Worm (Caenorhabditis elegans) whole organism, L4 larva: ENCODE measurements around the gene ZK6.6.

Experiments used
- D1046.2 ChIP-seq: fragments of 200-800 bp; sonication (Bioruptor generic); IDR thresholded peaks from 2 replicates; pipeline ENCODE4 v1.3.6; 2022; ENCODE audit warnings: missing genetic modification characterization, missing compliant biosample characterization
- F10B5.3 ChIP-seq: sonication (generic microtip); optimal IDR thresholded peaks from 2 replicates; lab custom pipeline; 2016; ENCODE audit warnings: mild to moderate bottlenecking, missing genetic modification characterization, missing compliant biosample characterization
- F26F4.8 ChIP-seq: fragments of 200-800 bp; sonication (Bioruptor generic); conservative IDR thresholded peaks from 2 replicates; pipeline ENCODE4 v1.3.6; 2022; ENCODE audit warnings: missing genetic modification characterization, missing compliant biosample characterization
- F37D6.2 ChIP-seq: sonication (generic microtip); optimal IDR thresholded peaks from 2 replicates; lab custom pipeline; 2016; ENCODE audit warnings: mild to moderate bottlenecking, missing genetic modification characterization, missing compliant biosample characterization
- F44E2.7 ChIP-seq: fragments of 200-800 bp; sonication (Bioruptor generic); IDR thresholded peaks from 2 replicates; pipeline ENCODE4 v2.1.2; 2022; ENCODE audit warnings: missing genetic modification characterization, missing compliant biosample characterization
- T26A8.4 ChIP-seq: fragments of 200-800 bp; sonication (Bioruptor generic); IDR thresholded peaks from 2 replicates; pipeline ENCODE4 v1.3.6; 2022; ENCODE audit warnings: missing genetic modification characterization, missing compliant biosample characterization
- Y105C5A.15 ChIP-seq: fragments of 200-800 bp; sonication (Bioruptor generic); IDR thresholded peaks from 2 replicates; pipeline ENCODE4 v1.3.6; 2022; ENCODE audit warnings: missing genetic modification characterization, missing compliant biosample characterization
- Y5F2A.4 ChIP-seq: fragments of 200-800 bp; sonication (Bioruptor generic); optimal IDR thresholded peaks from 2 replicates; lab custom pipeline; 2018; ENCODE audit warnings: mild to moderate bottlenecking, missing genetic modification characterization, missing compliant biosample characterization
- ceh-28 ChIP-seq: fragments of 150-350 bp; optimal IDR thresholded peaks from 2 replicates; lab custom pipeline; 2014; ENCODE audit warnings: missing biosample characterization, missing genetic modification reagents, missing genetic modification characterization
- ces-1 ChIP-seq: fragments of 150-350 bp; sonication (generic microtip); optimal IDR thresholded peaks from 4 replicates; lab custom pipeline; 2014; ENCODE audit warnings: missing biosample characterization, missing genetic modification reagents, missing genetic modification characterization
- daf-16 ChIP-seq, 3 experiments: sonication (generic microtip); optimal IDR thresholded peaks; 2 replicates each; lab custom pipeline; 2016 to 2017; ENCODE audit warnings: missing genetic modification characterization in 3 of 3, missing genetic modification reagents in 3 of 3, mild to moderate bottlenecking in 2 of 3, missing compliant biosample characterization in 2 of 3, missing biosample characterization in 1 of 3, moderate library complexity in 1 of 3
- daf-19 ChIP-seq: fragments of 200-800 bp; sonication (Bioruptor generic); conservative IDR thresholded peaks from 2 replicates; pipeline ENCODE4 v1.3.6; 2022; ENCODE audit warnings: missing genetic modification characterization, missing compliant biosample characterization
- dmd-6 ChIP-seq: fragments of 200-800 bp; sonication (Bioruptor generic); IDR thresholded peaks from 2 replicates; pipeline ENCODE4 v1.3.6; 2022; ENCODE audit warnings: missing genetic modification reagents, missing genetic modification characterization, missing compliant biosample characterization
- dmd-9 ChIP-seq: fragments of 200-800 bp; sonication (Bioruptor generic); IDR thresholded peaks from 2 replicates; pipeline ENCODE4 v1.3.6; 2022; ENCODE audit warnings: missing genetic modification reagents, missing genetic modification characterization, missing compliant biosample characterization
- dve-1 ChIP-seq: sonication (generic microtip); optimal IDR thresholded peaks from 2 replicates; lab custom pipeline; 2017; ENCODE audit warnings: antibody characterized with exemption, mild to moderate bottlenecking, missing genetic modification characterization, missing compliant biosample characterization; ENCODE audit not compliant: insufficient read depth
- fkh-10 ChIP-seq: fragments of 150-350 bp; optimal IDR thresholded peaks from 2 replicates; lab custom pipeline; 2014; ENCODE audit warnings: missing biosample characterization, missing genetic modification reagents, missing genetic modification characterization
- fos-1 ChIP-seq: fragments of 150-350 bp; optimal IDR thresholded peaks from 2 replicates; lab custom pipeline; 2014; ENCODE audit warnings: missing biosample characterization, missing genetic modification characterization
- hlh-11 ChIP-seq: fragments of 200-800 bp; sonication (Bioruptor generic); optimal IDR thresholded peaks from 2 replicates; lab custom pipeline; 2018; ENCODE audit warnings: mild to moderate bottlenecking, missing genetic modification characterization, missing compliant biosample characterization
- hlh-30 ChIP-seq: sonication (generic microtip); optimal IDR thresholded peaks from 2 replicates; lab custom pipeline; 2017; ENCODE audit warnings: antibody characterized with exemption, mild to moderate bottlenecking, missing genetic modification characterization, missing compliant biosample characterization; ENCODE audit not compliant: insufficient read depth
- hmg-1.1 ChIP-seq: fragments of 200-800 bp; sonication (Bioruptor generic); IDR thresholded peaks from 2 replicates; pipeline ENCODE4 v1.3.6; 2022; ENCODE audit warnings: missing genetic modification reagents, missing genetic modification characterization, missing compliant biosample characterization
- jun-1 ChIP-seq: fragments of 150-350 bp; optimal IDR thresholded peaks from 2 replicates; lab custom pipeline; 2014; ENCODE audit warnings: missing biosample characterization, missing genetic modification reagents, missing genetic modification characterization
- lin-1 ChIP-seq: fragments of 200-800 bp; sonication (Bioruptor generic); IDR thresholded peaks from 2 replicates; pipeline ENCODE4 v1.3.6; 2022; ENCODE audit warnings: missing genetic modification reagents, missing genetic modification characterization, missing compliant biosample characterization
- lin-13 ChIP-seq: fragments of 150-350 bp; optimal IDR thresholded peaks from 2 replicates; lab custom pipeline; 2014; ENCODE audit warnings: missing biosample characterization, missing genetic modification reagents, missing genetic modification characterization
- lin-29 ChIP-seq: fragments of 200-800 bp; sonication (Bioruptor generic); IDR thresholded peaks from 2 replicates; pipeline ENCODE4 v1.3.6; 2022; ENCODE audit warnings: missing genetic modification reagents, missing genetic modification characterization, missing compliant biosample characterization
- lir-3 ChIP-seq: sonication (generic microtip); optimal IDR thresholded peaks from 2 replicates; lab custom pipeline; 2016; ENCODE audit warnings: mild to moderate bottlenecking, missing genetic modification characterization, missing compliant biosample characterization
- madf-5 ChIP-seq, 2 experiments: fragments of 200-800 bp; sonication (Bioruptor generic); IDR thresholded peaks; 2 replicates each; pipeline ENCODE4 v1.3.6; 2022; ENCODE audit warnings: missing compliant biosample characterization in 2 of 2, missing genetic modification characterization in 2 of 2
- madf-9 ChIP-seq: fragments of 200-800 bp; sonication (Bioruptor generic); conservative IDR thresholded peaks from 2 replicates; pipeline ENCODE4 v1.3.6; 2022; ENCODE audit warnings: missing genetic modification reagents, missing genetic modification characterization, missing compliant biosample characterization
- mdl-1 ChIP-seq, 2 experiments: fragments of 150-350 bp in 1 of 2; sonication (generic microtip) in 1 of 2; optimal IDR thresholded peaks; 2 replicates each; lab custom pipeline; 2014 to 2017; ENCODE audit warnings: missing biosample characterization in 2 of 2, missing genetic modification characterization in 2 of 2
- mes-2 ChIP-seq: sonication (generic microtip); optimal IDR thresholded peaks from 2 replicates; lab custom pipeline; 2016; ENCODE audit warnings: missing genotype, mild to moderate bottlenecking, missing genetic modification characterization, missing compliant biosample characterization; ENCODE audit not compliant: poor library complexity, severe bottlenecking
- mxl-3 ChIP-seq: fragments of 200-800 bp; sonication (Bioruptor generic); optimal IDR thresholded peaks from 2 replicates; lab custom pipeline; 2018; ENCODE audit warnings: mild to moderate bottlenecking, missing genetic modification characterization, missing compliant biosample characterization
- nhr-102 ChIP-seq: sonication (generic microtip); optimal IDR thresholded peaks from 2 replicates; lab custom pipeline; 2016; ENCODE audit warnings: mild to moderate bottlenecking, missing genetic modification characterization, moderate library complexity, missing compliant biosample characterization
- nhr-11 ChIP-seq: fragments of 150-350 bp; optimal IDR thresholded peaks from 2 replicates; lab custom pipeline; 2014; ENCODE audit warnings: missing biosample characterization, missing genetic modification characterization
- nhr-25 ChIP-seq: sonication (generic microtip); optimal IDR thresholded peaks from 2 replicates; lab custom pipeline; 2017; ENCODE audit warnings: missing genetic modification characterization, mild to moderate bottlenecking, missing compliant biosample characterization, antibody characterized with exemption, moderate library complexity, borderline replicate concordance; ENCODE audit not compliant: insufficient read depth
- nhr-28 ChIP-seq: fragments of 150-350 bp; optimal IDR thresholded peaks from 2 replicates; lab custom pipeline; 2014; ENCODE audit warnings: missing biosample characterization, missing genetic modification characterization
- nhr-48 ChIP-seq: sonication (generic microtip); optimal IDR thresholded peaks from 2 replicates; lab custom pipeline; 2016; ENCODE audit warnings: mild to moderate bottlenecking, missing genetic modification characterization, missing compliant biosample characterization
- nhr-6 ChIP-seq: fragments of 150-350 bp; optimal IDR thresholded peaks from 2 replicates; lab custom pipeline; 2014; ENCODE audit warnings: missing biosample characterization, missing genetic modification characterization
- nhr-77 ChIP-seq: fragments of 150-350 bp; optimal IDR thresholded peaks from 2 replicates; lab custom pipeline; 2014; ENCODE audit warnings: missing biosample characterization, missing genetic modification characterization
- pha-4 ChIP-seq, 2 experiments: fragments of 150-350 bp in 1 of 2; fragments of 200-800 bp in 1 of 2; sonication (Bioruptor generic) in 1 of 2; IDR thresholded peaks in 1 of 2; optimal IDR thresholded peaks in 1 of 2; 2 replicates each; pipeline versions ENCODE4 v1.3.6 to Lab custom; 2014 to 2022; ENCODE audit warnings: missing genetic modification characterization in 2 of 2, missing genetic modification reagents in 2 of 2, missing biosample characterization in 1 of 2, missing compliant biosample characterization in 1 of 2
- php-3 ChIP-seq: fragments of 200-800 bp; sonication (Bioruptor generic); IDR thresholded peaks from 2 replicates; pipeline ENCODE4 v1.3.6; 2022; ENCODE audit warnings: missing genetic modification reagents, missing genetic modification characterization, missing compliant biosample characterization
- pqm-1 ChIP-seq: sonication (generic microtip); optimal IDR thresholded peaks from 2 replicates; lab custom pipeline; 2017; ENCODE audit warnings: missing biosample characterization, missing genetic modification characterization
- saeg-2 ChIP-seq: fragments of 200-800 bp; sonication (Bioruptor generic); IDR thresholded peaks from 2 replicates; pipeline ENCODE4 v1.3.6; 2022; ENCODE audit warnings: missing genetic modification reagents, missing genetic modification characterization, missing compliant biosample characterization
- sdz-12 ChIP-seq: fragments of 200-800 bp; sonication (Bioruptor generic); optimal IDR thresholded peaks from 2 replicates; lab custom pipeline; 2018; ENCODE audit warnings: mild to moderate bottlenecking, missing genetic modification characterization, missing compliant biosample characterization
- snpc-4 ChIP-seq: fragments of 150-350 bp; optimal IDR thresholded peaks from 2 replicates; lab custom pipeline; 2014; ENCODE audit warnings: missing biosample characterization, missing genetic modification characterization
- tra-1 ChIP-seq: fragments of 200-800 bp; sonication (Bioruptor generic); IDR thresholded peaks from 2 replicates; pipeline ENCODE4 v1.3.6; 2022; ENCODE audit warnings: missing genetic modification reagents, missing genetic modification characterization, missing compliant biosample characterization
- zag-1 ChIP-seq: fragments of 150-350 bp; optimal IDR thresholded peaks from 2 replicates; lab custom pipeline; 2014; ENCODE audit warnings: missing biosample characterization, missing genetic modification characterization

ZK6.6 gene

DNA sequence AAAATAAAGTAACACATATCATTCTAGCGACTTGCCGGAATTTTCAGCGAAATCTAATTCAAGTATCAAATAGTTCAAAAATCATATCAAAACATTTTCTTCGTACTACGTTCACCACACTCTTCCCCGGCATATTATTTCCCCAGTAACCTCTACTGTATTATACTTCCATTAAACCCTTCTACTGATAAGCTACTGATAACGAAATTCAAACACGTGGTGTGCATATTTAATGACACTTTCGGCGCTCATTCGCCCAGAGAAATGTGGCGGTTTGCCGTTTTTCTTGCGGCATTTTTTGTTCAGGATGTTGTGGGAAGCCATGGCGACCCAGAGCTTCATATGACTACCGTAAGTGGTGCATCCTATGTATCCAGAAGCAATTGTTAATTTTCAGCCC lies 3.0 kb upstream of the ZK6.6 start, which contains the start of gene lipl-5:
TSS of gene lipl-5 (plus strand) at position 259 of the 400 bp plus-strand sequence.
- TF ChIP-seq nhr-77 (tag; lab: Kevin White, UChicago) (peak; percentile 86), F10B5.3 (tag; lab: Kevin White, UChicago) (no peak), F26F4.8 (GFP tag; lab: Robert Waterston, UW) (no peak), mxl-3 (peak; percentile 83), dmd-6 (peak; percentile 90), php-3 (GFP tag; lab: Robert Waterston, UW) (peak; percentile 87), saeg-2 (GFP tag; lab: Robert Waterston, UW) (no peak), hlh-30 (tag; lab: Kevin White, UChicago) (peak; percentile 50), tra-1 (0 out of 2 replicates have a peak, but pooled peaks have one; percentile 34), pqm-1 (tag; lab: Kevin White, UChicago) (peak; percentile 85), madf-9 (no peak), daf-16 (GFP tag; optimal IDR thresholded peaks at IDR 0.05; lab: Kevin White, UChicago) (no peak), daf-16 (tag; optimal IDR thresholded peaks at IDR 0.05; lab: Kevin White, UChicago) (peak; percentile 72), mes-2 (tag; lab: Kevin White, UChicago) (peak; percentile 27), dmd-9 (no peak), mdl-1 (tag; optimal IDR thresholded peaks at IDR 0.05; lab: Kevin White, UChicago) (peak in 1 of 2 experiments; percentile 48), nhr-28 (tag; lab: Kevin White, UChicago) (peak; percentile 96), nhr-48 (tag; lab: Kevin White, UChicago) (peak; percentile 7), zag-1 (no peak), dve-1 (tag; lab: Kevin White, UChicago) (peak; percentile 65), hlh-11 (tag; lab: Kevin White, UChicago) (peak; percentile 73), nhr-102 (tag; lab: Kevin White, UChicago) (peak; percentile 48)

DNA sequence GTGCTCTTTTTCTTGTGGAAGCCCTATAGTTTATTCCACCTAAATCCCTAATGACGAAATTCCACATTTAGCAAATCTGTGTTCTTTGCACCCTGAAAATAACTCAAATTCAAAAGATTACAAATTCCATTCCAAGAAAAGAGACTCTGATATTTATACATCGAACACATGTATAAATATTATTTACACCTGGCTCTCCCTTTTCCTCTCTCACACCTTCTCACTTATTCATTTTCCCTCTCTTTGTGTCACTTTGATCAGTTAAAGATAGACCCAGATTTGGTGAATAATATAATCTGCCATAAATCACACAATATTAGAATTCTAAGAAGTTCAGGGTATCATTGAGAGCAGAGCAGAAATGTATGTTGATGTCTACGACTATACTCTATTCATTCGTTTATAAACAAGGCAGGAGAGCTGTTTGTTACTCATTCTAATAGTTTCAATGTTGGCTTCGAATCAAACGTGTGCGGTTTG lies 3.7 kb downstream of the ZK6.6 start, which contains the start of gene nhr-254:
TSS of gene nhr-254 (plus strand) at position 430 of the 480 bp plus-strand sequence.
- TF ChIP-seq Y5F2A.4 (GFP tag; lab: Kevin White, UChicago), result no peak
- peak; percentile 31 for TF ChIP-seq nhr-11
- TF ChIP-seq lin-1 (GFP tag; lab: Robert Waterston, UW), result no peak
- no peak for TF ChIP-seq snpc-4
- TF ChIP-seq lin-13 (GFP tag; lab: Kevin White, UChicago), result no peak
- TF ChIP-seq ceh-28 (tag; lab: Kevin White, UChicago), result no peak

DNA sequence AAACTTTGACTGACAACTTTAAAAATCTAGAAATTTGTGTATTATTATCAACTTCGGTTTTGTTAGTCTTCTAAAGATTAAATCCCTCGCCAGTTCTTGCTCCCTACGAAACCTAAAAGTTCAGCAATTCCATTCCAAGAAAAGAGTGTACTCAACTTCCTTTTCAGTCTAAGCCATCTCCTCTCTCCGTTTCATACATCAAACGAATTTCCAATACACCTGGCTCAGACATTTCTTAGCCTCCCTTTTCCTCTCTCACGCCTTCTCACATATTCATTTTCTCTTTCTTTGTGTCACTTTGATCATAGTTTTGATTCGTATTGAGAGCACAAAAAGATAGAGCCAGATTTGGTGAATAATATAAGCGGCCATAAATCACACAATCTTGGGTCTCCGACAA lies 7.8 kb downstream of the ZK6.6 start, which contains the start of gene nhr-253:
TSS of gene nhr-253 (plus strand) at position 285 of the 400 bp plus-strand sequence.
- TF ChIP-seq T26A8.4 (GFP tag; lab: Robert Waterston, UW) (no peak), mxl-3 (no peak), D1046.2 (GFP tag; lab: Robert Waterston, UW) (no peak), daf-19 (GFP tag; lab: Robert Waterston, UW) (no peak), madf-5 (GFP tag; IDR thresholded peaks at IDR 0.05; lab: Robert Waterston, UW) (no peak), ces-1 (GFP tag; lab: Kevin White, UChicago) (no peak), nhr-25 (tag; lab: Kevin White, UChicago) (no peak), hmg-1.1 (GFP tag; lab: Robert Waterston, UW) (no peak), nhr-6 (tag; lab: Kevin White, UChicago) (no peak), F44E2.7 (no peak), pha-4 (GFP tag; IDR thresholded peaks at IDR 0.05; lab: Robert Waterston, UW) (no peak), pha-4 (tag; optimal IDR thresholded peaks at IDR 0.05; lab: Kevin White, UChicago) (no peak), sdz-12 (GFP tag; lab: Kevin White, UChicago) (no peak), lin-29 (GFP tag; lab: Robert Waterston, UW) (no peak), F37D6.2 (tag; lab: Kevin White, UChicago) (no peak), fos-1 (no peak), nhr-48 (tag; lab: Kevin White, UChicago) (no peak), lir-3 (tag; lab: Kevin White, UChicago) (no peak), Y105C5A.15 (GFP tag; lab: Robert Waterston, UW) (no peak), jun-1 (no peak), fkh-10 (GFP tag; lab: Kevin White, UChicago) (no peak)
